Worm (Caenorhabditis elegans) whole organism, L2 larva: ENCODE measurements around the gene C02F5.2.
A peak's percentile ranks its signal among the peaks of the same experiment; 100 is the strongest.

Experiments used
- ama-1 ChIP-seq: fragments of 150-350 bp; optimal IDR thresholded peaks from 2 replicates; lab custom pipeline; 2018; ENCODE audit warnings: inconsistent platforms
- ceh-82 ChIP-seq: fragments of 150-350 bp; optimal IDR thresholded peaks from 2 replicates; lab custom pipeline; 2014; ENCODE audit warnings: missing biosample characterization, missing genetic modification characterization
- nhr-25 ChIP-seq: fragments of 150-350 bp; sonication (generic microtip); optimal IDR thresholded peaks from 3 replicates; lab custom pipeline; 2014; ENCODE audit warnings: missing biosample characterization, missing genetic modification characterization
- nhr-77 ChIP-seq: fragments of 150-350 bp; optimal IDR thresholded peaks from 2 replicates; lab custom pipeline; 2014; ENCODE audit warnings: missing biosample characterization, missing genetic modification characterization
- unc-62 ChIP-seq: fragments of 150-350 bp; optimal IDR thresholded peaks from 2 replicates; lab custom pipeline; 2014; ENCODE audit warnings: missing biosample characterization, missing genetic modification reagents, missing genetic modification characterization
- ztf-11 ChIP-seq: sonication (generic microtip); optimal IDR thresholded peaks from 2 replicates; lab custom pipeline; 2017; ENCODE audit warnings: missing biosample characterization, missing genetic modification characterization

DNA sequence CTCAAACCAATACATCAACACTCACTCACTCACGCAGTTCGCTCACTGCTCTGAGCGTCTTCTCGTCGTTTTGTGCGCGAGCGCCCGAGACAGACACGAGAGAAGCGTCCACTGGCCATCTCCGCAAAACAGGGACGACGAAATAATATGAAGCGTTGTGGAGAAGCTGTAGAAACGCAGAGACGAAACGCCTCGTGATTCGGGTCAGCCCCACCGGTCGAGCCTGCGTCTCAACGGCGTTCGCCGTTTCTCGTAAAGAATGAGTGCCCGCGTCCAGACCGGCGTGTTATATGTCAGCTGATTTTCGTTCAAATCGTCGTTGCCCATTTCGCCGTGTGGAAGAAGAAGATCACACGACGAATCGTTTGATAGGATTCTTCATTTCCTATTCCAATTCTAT is 21.9 kb upstream of the C02F5.2 start, which contains the start of gene fbxl-1:
- peak; percentile 54 for TF ChIP-seq nhr-25 (tag; lab: Kevin White, UChicago)
- no peak for TF ChIP-seq ama-1 (lab: Kevin White, UChicago)
- no peak for TF ChIP-seq nhr-77 (tag; lab: Kevin White, UChicago)
- no peak for TF ChIP-seq ztf-11 (tag; lab: Kevin White, UChicago)
- no peak for TF ChIP-seq ceh-82 (tag; lab: Kevin White, UChicago)
- no peak for TF ChIP-seq unc-62 (GFP tag; lab: Kevin White, UChicago)
